ENCODE assay signal across 6 worm cellular contexts in the genomic region with DNA sequence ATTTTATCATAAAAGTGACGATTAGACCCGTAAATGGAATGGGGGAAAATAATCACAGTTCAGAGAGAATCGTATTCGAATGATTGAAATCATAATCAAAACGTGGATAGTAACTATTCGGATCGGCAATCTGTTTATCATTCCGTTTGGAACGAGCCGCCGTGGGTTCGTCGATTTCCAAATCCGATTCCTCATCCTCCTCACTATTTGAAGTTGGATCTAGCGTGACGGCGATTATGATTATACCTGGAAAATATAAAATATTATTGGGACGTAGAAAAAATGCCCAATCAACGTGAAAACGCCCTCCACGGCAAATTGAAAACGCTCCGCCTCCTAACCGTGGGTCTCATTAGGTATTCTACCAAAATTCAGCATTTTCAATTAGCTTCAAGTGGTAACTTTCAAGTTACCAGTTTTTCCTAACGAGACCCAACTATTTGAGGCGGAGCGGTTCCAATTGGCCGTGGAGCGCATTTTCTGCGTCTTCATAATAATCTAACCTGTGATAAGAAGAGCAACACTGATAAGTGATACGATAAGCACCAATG.
A peak's percentile ranks its signal among the peaks of the same experiment; 100 is the strongest.
TF ChIP-seq lines count a peak whose summit lies in the region.

No protein-coding gene starts in this region.

TF ChIP-seq in whole organism, L1 larva, 84 proteins besides CTCF, POLR2A, EP300 and RAD21 (continues in another document):
- TF ChIP-seq ztf-4 (tag; optimal IDR thresholded peaks at IDR 0.05; lab: Kevin White, UChicago), result peak; percentile 4
- TF ChIP-seq nhr-85 (tag; lab: Kevin White, UChicago), result peak; percentile 47
- TF ChIP-seq lin-15B (tag; optimal IDR thresholded peaks at IDR 0.05; lab: Kevin White, UChicago), result no peak
- peak; percentile 65 for TF ChIP-seq aly-2 (tag; optimal IDR thresholded peaks at IDR 0.05; lab: Kevin White, UChicago)
- peak; percentile 19 for TF ChIP-seq rnt-1 (tag; optimal IDR thresholded peaks at IDR 0.05; lab: Kevin White, UChicago)
- TF ChIP-seq snu-23 (GFP tag; optimal IDR thresholded peaks at IDR 0.05; lab: Kevin White, UChicago), result peak; percentile 63
- TF ChIP-seq nhr-71 (tag; optimal IDR thresholded peaks at IDR 0.05; lab: Kevin White, UChicago), result peak; percentile 58
- TF ChIP-seq pqm-1 (tag; optimal IDR thresholded peaks at IDR 0.05; lab: Kevin White, UChicago), result no peak
- peak; percentile 26 for TF ChIP-seq nhr-47 (tag; optimal IDR thresholded peaks at IDR 0.05; lab: Kevin White, UChicago)
- TF ChIP-seq efl-1 (optimal IDR thresholded peaks at IDR 0.05; lab: Kevin White, UChicago), result no peak
- peak in 1 of 2 experiments; percentile 88 for TF ChIP-seq efl-1 (GFP tag; optimal IDR thresholded peaks at IDR 0.05 in 1 of 2; lab: Kevin White, UChicago)
- peak; percentile 62 for TF ChIP-seq ama-1 (optimal IDR thresholded peaks at IDR 0.05; lab: Kevin White, UChicago)
- TF ChIP-seq nhr-90 (tag; optimal IDR thresholded peaks at IDR 0.05; lab: Kevin White, UChicago; ENCODE audit: poor library complexity), result peak; percentile 65
- TF ChIP-seq C04F5.9 (tag; optimal IDR thresholded peaks at IDR 0.05; lab: Kevin White, UChicago), result no peak

TF ChIP-seq in whole organism, L2 larva, 48 proteins besides CTCF, POLR2A, EP300 and RAD21 (continues in another document):
- no peak for TF ChIP-seq nhr-23 (tag; optimal IDR thresholded peaks at IDR 0.05; lab: Kevin White, UChicago)
- TF ChIP-seq elt-3 (tag; optimal IDR thresholded peaks at IDR 0.05; lab: Kevin White, UChicago), result no peak
- TF ChIP-seq ztf-4 (tag; optimal IDR thresholded peaks at IDR 0.05; lab: Kevin White, UChicago), result no peak
- no peak for TF ChIP-seq Y55F3AM.14 (GFP tag; optimal IDR thresholded peaks at IDR 0.05; lab: Kevin White, UChicago)
- peak; percentile 7 for TF ChIP-seq sma-3 (GFP tag; optimal IDR thresholded peaks at IDR 0.05; lab: Kevin White, UChicago)
- no peak for TF ChIP-seq ztf-11 (tag; optimal IDR thresholded peaks at IDR 0.05; lab: Kevin White, UChicago)
- no peak for TF ChIP-seq ceh-82 (tag; optimal IDR thresholded peaks at IDR 0.05; lab: Kevin White, UChicago)
- TF ChIP-seq nhr-21 (tag; optimal IDR thresholded peaks at IDR 0.05; lab: Kevin White, UChicago), result peak; percentile 1
- TF ChIP-seq nhr-12 (tag; optimal IDR thresholded peaks at IDR 0.05; lab: Kevin White, UChicago), result no peak
- peak; percentile 52 for TF ChIP-seq nhr-129 (tag; optimal IDR thresholded peaks at IDR 0.05; lab: Kevin White, UChicago)
- TF ChIP-seq lin-13 (GFP tag; optimal IDR thresholded peaks at IDR 0.05; lab: Kevin White, UChicago), result peak; percentile 49
- TF ChIP-seq F13H6.1 (tag; optimal IDR thresholded peaks at IDR 0.05; lab: Kevin White, UChicago), result peak; percentile 26
- peak; percentile 46 for TF ChIP-seq crh-2 (tag; optimal IDR thresholded peaks at IDR 0.05; lab: Kevin White, UChicago)
- TF ChIP-seq lsy-2 (tag; optimal IDR thresholded peaks at IDR 0.05; lab: Kevin White, UChicago), result peak in 1 of 2 experiments; percentile 16

TF ChIP-seq in whole organism, L3 larva, 47 proteins besides CTCF, POLR2A, EP300 and RAD21:
- TF ChIP-seq nhr-43 (tag; optimal IDR thresholded peaks at IDR 0.05; lab: Kevin White, UChicago; ENCODE audit: poor library complexity, severe bottlenecking) (peak; percentile 4), egl-27 (tag; optimal IDR thresholded peaks at IDR 0.05; lab: Kevin White, UChicago) (no peak), ama-1 (optimal IDR thresholded peaks at IDR 0.05; lab: Kevin White, UChicago) (peak; percentile 88), lsy-12 (tag; optimal IDR thresholded peaks at IDR 0.05; lab: Kevin White, UChicago) (peak; percentile 25), egl-5 (tag; optimal IDR thresholded peaks at IDR 0.05; lab: Kevin White, UChicago) (no peak), elt-2 (tag; optimal IDR thresholded peaks at IDR 0.05; lab: Kevin White, UChicago) (peak; percentile 62), nhr-11 (tag; optimal IDR thresholded peaks at IDR 0.05; lab: Kevin White, UChicago) (no peak)

TF ChIP-seq in whole organism, L4 larva, 104 proteins besides CTCF, POLR2A, EP300 and RAD21 (continues in another document):
- no peak for TF ChIP-seq set-16 (GFP tag; IDR thresholded peaks at IDR 0.05; lab: Robert Waterston, UW)
- no peak for TF ChIP-seq ceh-82 (tag; optimal IDR thresholded peaks at IDR 0.05; lab: Kevin White, UChicago)
- TF ChIP-seq daf-16 (GFP tag; optimal IDR thresholded peaks at IDR 0.05; lab: Kevin White, UChicago), result no peak
- TF ChIP-seq daf-16 (tag; optimal IDR thresholded peaks at IDR 0.05; lab: Kevin White, UChicago), result peak; percentile 35
- TF ChIP-seq lim-7 (GFP tag; IDR thresholded peaks at IDR 0.05; lab: Robert Waterston, UW), result no peak
- no peak for TF ChIP-seq sdz-12 (GFP tag; optimal IDR thresholded peaks at IDR 0.05; lab: Kevin White, UChicago)
- TF ChIP-seq lir-3 (tag; optimal IDR thresholded peaks at IDR 0.05; lab: Kevin White, UChicago), result no peak
- no peak for TF ChIP-seq daf-19 (GFP tag; conservative IDR thresholded peaks at IDR 0.05; lab: Robert Waterston, UW)
- TF ChIP-seq F10B5.3 (tag; optimal IDR thresholded peaks at IDR 0.05; lab: Kevin White, UChicago), result no peak
- no peak for TF ChIP-seq pqm-1 (tag; optimal IDR thresholded peaks at IDR 0.05; lab: Kevin White, UChicago)
- TF ChIP-seq lin-15B (tag; optimal IDR thresholded peaks at IDR 0.05; lab: Kevin White, UChicago), result no peak
- no peak for TF ChIP-seq ctbp-1 (GFP tag; IDR thresholded peaks at IDR 0.05; lab: Robert Waterston, UW)
- no peak for TF ChIP-seq attf-4 (tag; optimal IDR thresholded peaks at IDR 0.05; lab: Kevin White, UChicago)
- no peak for TF ChIP-seq zfp-2 (tag; optimal IDR thresholded peaks at IDR 0.05; lab: Kevin White, UChicago)
- no peak for TF ChIP-seq nhr-10 (tag; optimal IDR thresholded peaks at IDR 0.05; lab: Kevin White, UChicago)
- no peak for TF ChIP-seq ceh-20 (GFP tag; IDR thresholded peaks at IDR 0.05; lab: Robert Waterston, UW)
- 0 out of 2 replicates have a peak, but pooled peaks have one; percentile 32 for TF ChIP-seq mxl-2 (GFP tag; conservative IDR thresholded peaks at IDR 0.05; lab: Robert Waterston, UW)
- TF ChIP-seq ceh-44 (GFP tag; IDR thresholded peaks at IDR 0.05; lab: Robert Waterston, UW), result no peak
- no peak for TF ChIP-seq mdt-29 (GFP tag; IDR thresholded peaks at IDR 0.05; lab: Robert Waterston, UW)

TF ChIP-seq in whole organism, late embryonic, 69 proteins besides CTCF, POLR2A, EP300 and RAD21:
- TF ChIP-seq ceh-18 (tag; optimal IDR thresholded peaks at IDR 0.05; lab: Kevin White, UChicago) (no peak), ceh-6 (GFP tag; optimal IDR thresholded peaks at IDR 0.05; lab: Kevin White, UChicago) (no peak), elt-2 (tag; optimal IDR thresholded peaks at IDR 0.05; lab: Kevin White, UChicago) (peak; percentile 62), fkh-10 (GFP tag; optimal IDR thresholded peaks at IDR 0.05; lab: Kevin White, UChicago) (no peak), ceh-30 (tag; optimal IDR thresholded peaks at IDR 0.05; lab: Kevin White, UChicago) (no peak)

TF ChIP-seq in whole organism, young adult, 124 proteins besides CTCF, POLR2A, EP300 and RAD21 (continues in another document):
- TF ChIP-seq ztf-3 (GFP tag; optimal IDR thresholded peaks at IDR 0.05; lab: Kevin White, UChicago) (no peak), F23B12.7 (tag; optimal IDR thresholded peaks at IDR 0.05; lab: Kevin White, UChicago; ENCODE audit: insufficient read depth) (no peak), F57A8.1 (GFP tag; optimal IDR thresholded peaks at IDR 0.05; lab: Kevin White, UChicago) (no peak), ztf-25 (GFP tag; IDR thresholded peaks at IDR 0.05; lab: Robert Waterston, UW) (no peak), atf-7 (tag; optimal IDR thresholded peaks at IDR 0.05; lab: Kevin White, UChicago) (peak; percentile 20), F22D6.2 (tag; optimal IDR thresholded peaks at IDR 0.05; lab: Kevin White, UChicago) (no peak), ama-1 (optimal IDR thresholded peaks at IDR 0.05; lab: Kevin White, UChicago) (no peak), ama-1 (GFP tag; optimal IDR thresholded peaks at IDR 0.05; lab: Kevin White, UChicago) (no peak), F55B11.4 (tag; optimal IDR thresholded peaks at IDR 0.05; lab: Kevin White, UChicago; ENCODE audit: borderline replicate concordance, insufficient read depth) (no peak), ekl-4 (GFP tag; IDR thresholded peaks at IDR 0.05; lab: Robert Waterston, UW) (peak; percentile 50; the same call in 1 of the 2 replicates), cebp-2 (GFP tag; IDR thresholded peaks at IDR 0.05; lab: Robert Waterston, UW) (no peak), pbrm-1 (GFP tag; IDR thresholded peaks at IDR 0.05; lab: Robert Waterston, UW) (peak; percentile 16; the same call in 1 of the 2 replicates), madf-6 (GFP tag; IDR thresholded peaks at IDR 0.05; lab: Robert Waterston, UW) (peak; percentile 20), snpc-1.1 (tag; optimal IDR thresholded peaks at IDR 0.05; lab: Kevin White, UChicago; ENCODE audit: insufficient read depth) (no peak), nfya-1 (tag; optimal IDR thresholded peaks at IDR 0.05; lab: Kevin White, UChicago; ENCODE audit: borderline replicate concordance, insufficient read depth) (no peak), hlh-26 (GFP tag; conservative IDR thresholded peaks at IDR 0.05; lab: Robert Waterston, UW) (no peak), ztf-6 (GFP tag; IDR thresholded peaks at IDR 0.05; lab: Robert Waterston, UW) (no peak), tbp1 (GFP tag; optimal IDR thresholded peaks at IDR 0.05; lab: Kevin White, UChicago) (no peak), hlh-12 (tag; optimal IDR thresholded peaks at IDR 0.05; lab: Kevin White, UChicago) (no peak), nhr-80 (tag; optimal IDR thresholded peaks at IDR 0.05; lab: Kevin White, UChicago) (peak; percentile 62), egl-18 (GFP tag; IDR thresholded peaks at IDR 0.05; lab: Robert Waterston, UW) (no peak), ceh-79 (tag; optimal IDR thresholded peaks at IDR 0.05; lab: Kevin White, UChicago) (no peak), egrh-3 (GFP tag; IDR thresholded peaks at IDR 0.05; lab: Robert Waterston, UW) (no peak), ztf-26 (tag; optimal IDR thresholded peaks at IDR 0.05; lab: Kevin White, UChicago) (peak; percentile 49), ceh-91 (GFP tag; IDR thresholded peaks at IDR 0.05; lab: Robert Waterston, UW) (peak; percentile 23; the same call in 1 of the 2 replicates), xnd-1 (tag; optimal IDR thresholded peaks at IDR 0.05; lab: Kevin White, UChicago) (no peak), mxl-1 (tag; optimal IDR thresholded peaks at IDR 0.05; lab: Kevin White, UChicago) (no peak), mcd-1 (GFP tag; IDR thresholded peaks at IDR 0.05; lab: Robert Waterston, UW) (peak; percentile 66), zim-3 (tag; optimal IDR thresholded peaks at IDR 0.05; lab: Kevin White, UChicago) (no peak), attf-5 (GFP tag; optimal IDR thresholded peaks at IDR 0.05; lab: Kevin White, UChicago) (no peak), hrde-1 (tag; optimal IDR thresholded peaks at IDR 0.05; lab: Kevin White, UChicago; ENCODE audit: borderline replicate concordance) (no peak), unc-130 (GFP tag; optimal IDR thresholded peaks at IDR 0.05; lab: Kevin White, UChicago) (no peak), ztf-22 (GFP tag; optimal IDR thresholded peaks at IDR 0.05; lab: Kevin White, UChicago) (no peak), B0336.3 (GFP tag; IDR thresholded peaks at IDR 0.05; lab: Robert Waterston, UW) (peak; percentile 89)
